Fruit fly (Drosophila melanogaster) whole organism, pupa: ENCODE data around the gene CG6431.
A peak's percentile ranks its signal among the peaks of the same experiment; 100 is the strongest.

Source experiments
- CG13204 ChIP-seq: fragments of 200-800 bp; sonication (Bioruptor generic); optimal IDR thresholded peaks from 2 replicates; lab custom pipeline; 2018; ENCODE audit warnings: missing biosample characterization, mild to moderate bottlenecking, missing genetic modification characterization, moderate library complexity
- CG17806 ChIP-seq: fragments of 200-800 bp; sonication (Bioruptor generic); optimal IDR thresholded peaks from 2 replicates; lab custom pipeline; 2018; ENCODE audit warnings: missing biosample characterization, mild to moderate bottlenecking, missing genetic modification characterization, moderate library complexity
- CG32121 ChIP-seq: fragments of 200-800 bp; sonication (Bioruptor generic); IDR thresholded peaks from 2 replicates; pipeline ENCODE4 v1.3.6; 2022; ENCODE audit warnings: missing biosample characterization, missing genetic modification characterization
- CG34367 ChIP-seq: fragments of 200-800 bp; sonication (Bioruptor generic); optimal IDR thresholded peaks from 2 replicates; lab custom pipeline; 2018; ENCODE audit warnings: missing biosample characterization, mild to moderate bottlenecking, missing genetic modification characterization
- CG8159 ChIP-seq: fragments of 200-800 bp; sonication (Bioruptor generic); optimal IDR thresholded peaks from 3 replicates; lab custom pipeline; 2018; ENCODE audit warnings: missing biosample characterization, mild to moderate bottlenecking, missing genetic modification characterization, moderate library complexity
- CG9948 ChIP-seq: fragments of 200-800 bp; sonication (Bioruptor generic); optimal IDR thresholded peaks from 2 replicates; lab custom pipeline; 2018; ENCODE audit warnings: missing biosample characterization, mild to moderate bottlenecking, missing genetic modification characterization, moderate library complexity
- EcR ChIP-seq: fragments of 200-800 bp; sonication (Bioruptor generic); optimal IDR thresholded peaks from 3 replicates; lab custom pipeline; 2019; ENCODE audit warnings: missing biosample characterization, missing genetic modification characterization, mild to moderate bottlenecking, moderate library complexity, missing genetic modification reagents
- Ets98B ChIP-seq: fragments of 200-800 bp; sonication (Bioruptor generic); IDR thresholded peaks from 2 replicates; pipeline ENCODE4 v1.3.6; 2022; ENCODE audit warnings: missing biosample characterization, missing genetic modification characterization
- Pif1A ChIP-seq: fragments of 200-800 bp; sonication (Bioruptor generic); optimal IDR thresholded peaks from 3 replicates; lab custom pipeline; 2016; ENCODE audit warnings: missing biosample characterization, missing genetic modification characterization
- Snoo ChIP-seq: fragments of 200-800 bp; sonication (Bioruptor generic); optimal IDR thresholded peaks from 3 replicates; lab custom pipeline; 2017; ENCODE audit warnings: missing biosample characterization, mild to moderate bottlenecking, missing genetic modification characterization, inconsistent platforms

DNA sequence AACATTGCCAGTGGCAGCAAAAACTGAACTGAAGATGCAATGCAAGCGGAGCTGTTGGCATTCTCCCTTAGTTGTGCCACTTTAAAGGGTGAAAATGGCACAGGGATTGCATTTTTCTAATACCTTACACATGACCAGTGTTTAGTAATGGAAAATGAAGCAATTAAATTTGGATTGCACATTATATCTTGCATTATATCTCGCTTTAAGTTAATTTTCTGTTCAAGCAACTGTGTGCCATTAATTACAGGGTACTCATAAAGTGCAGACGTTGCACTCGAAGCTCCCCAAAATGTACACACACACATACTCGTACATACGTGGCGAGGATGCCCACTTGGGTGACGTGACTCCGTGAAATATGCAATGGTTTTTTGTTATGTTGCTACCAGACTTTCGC lies 35.6 kb downstream of the CG6431 start:
- peak; percentile 42 for TF ChIP-seq CG9948 (tag; lab: Kevin White, UChicago)
- TF ChIP-seq CG13204 (GFP tag; lab: Kevin White, UChicago), result no peak
- TF ChIP-seq CG34367 (tag; lab: Kevin White, UChicago), result peak; percentile 58
- TF ChIP-seq CG32121 (GFP tag; lab: Robert Waterston, UW), result no peak
- TF ChIP-seq Snoo, result no peak
- peak; percentile 27 for TF ChIP-seq Pif1A (GFP tag; lab: Kevin White, UChicago)
- peak; percentile 58 for TF ChIP-seq CG17806 (tag; lab: Kevin White, UChicago)
- TF ChIP-seq EcR, result no peak
- TF ChIP-seq Ets98B (GFP tag; lab: Robert Waterston, UW), result peak; percentile 14; the same call in 1 of the 2 replicates
- TF ChIP-seq CG8159 (tag; lab: Kevin White, UChicago), result peak; percentile 67
